Worm (Caenorhabditis elegans) whole organism, L3 larva: ENCODE results near the gene rpl-36.A.
"Not testable (repeated sequence)": the region's sequence is repeated elsewhere in the genome, so short reads cannot be mapped to it uniquely, and the experiment has no call there.

Experiments
- ZK546.5 ChIP-seq: sonication (generic microtip); optimal IDR thresholded peaks from 2 replicates; lab custom pipeline; 2017; ENCODE audit warnings: missing biosample characterization, missing genetic modification characterization
- aly-2 ChIP-seq: fragments of 150-350 bp; optimal IDR thresholded peaks from 2 replicates; lab custom pipeline; 2014; ENCODE audit warnings: missing biosample characterization, missing genetic modification characterization
- ceh-16 ChIP-seq: sonication (generic microtip); optimal IDR thresholded peaks from 2 replicates; lab custom pipeline; 2017; ENCODE audit warnings: missing biosample characterization, missing genetic modification characterization
- ceh-28 ChIP-seq: fragments of 150-350 bp; optimal IDR thresholded peaks from 2 replicates; lab custom pipeline; 2014; ENCODE audit warnings: missing biosample characterization, missing genetic modification reagents, missing genetic modification characterization
- ceh-82 ChIP-seq: fragments of 150-350 bp; optimal IDR thresholded peaks from 2 replicates; lab custom pipeline; 2014; ENCODE audit warnings: missing biosample characterization, missing genetic modification characterization
- ceh-9 ChIP-seq: sonication (generic microtip); optimal IDR thresholded peaks from 2 replicates; lab custom pipeline; 2018; ENCODE audit warnings: missing biosample characterization, missing genetic modification characterization
- daf-12 ChIP-seq: fragments of 150-350 bp; optimal IDR thresholded peaks from 2 replicates; lab custom pipeline; 2014; ENCODE audit warnings: missing biosample characterization, missing genetic modification reagents, missing genetic modification characterization
- egl-27 ChIP-seq: sonication (generic microtip); optimal IDR thresholded peaks from 4 replicates; lab custom pipeline; 2017; ENCODE audit warnings: missing biosample characterization, missing genetic modification reagents, missing genetic modification characterization
- egl-5 ChIP-seq: fragments of 150-350 bp; optimal IDR thresholded peaks from 2 replicates; lab custom pipeline; 2017; ENCODE audit warnings: missing biosample characterization, missing genetic modification reagents, missing genetic modification characterization, inconsistent platforms
- elt-1 ChIP-seq: fragments of 150-350 bp; optimal IDR thresholded peaks from 2 replicates; lab custom pipeline; 2014; ENCODE audit warnings: missing biosample characterization, missing genetic modification characterization
- elt-2 ChIP-seq: sonication (generic microtip); optimal IDR thresholded peaks from 2 replicates; lab custom pipeline; 2016; ENCODE audit warnings: missing genetic modification reagents, mild to moderate bottlenecking, missing genetic modification characterization, missing compliant biosample characterization
- eor-1 ChIP-seq, 2 experiments: fragments of 150-350 bp; optimal IDR thresholded peaks; 2 replicates each; lab custom pipeline; 2014 to 2018; ENCODE audit warnings: missing biosample characterization in 2 of 2, missing genetic modification characterization in 2 of 2
- fkh-2 ChIP-seq: fragments of 150-350 bp; optimal IDR thresholded peaks from 2 replicates; lab custom pipeline; 2014; ENCODE audit warnings: missing biosample characterization, missing genetic modification reagents, missing genetic modification characterization
- fos-1 ChIP-seq: fragments of 150-350 bp; optimal IDR thresholded peaks from 2 replicates; lab custom pipeline; 2014; ENCODE audit warnings: missing biosample characterization, missing genetic modification characterization
- hmg-11 ChIP-seq: sonication (generic microtip); optimal IDR thresholded peaks from 2 replicates; lab custom pipeline; 2016; ENCODE audit warnings: missing genetic modification characterization, missing compliant biosample characterization
- jun-1 ChIP-seq: fragments of 150-350 bp; optimal IDR thresholded peaks from 2 replicates; lab custom pipeline; 2014; ENCODE audit warnings: missing biosample characterization, missing genetic modification reagents, missing genetic modification characterization
- lin-39 ChIP-seq: fragments of 150-350 bp; optimal IDR thresholded peaks from 2 replicates; lab custom pipeline; 2018; ENCODE audit warnings: missing biosample characterization, missing genetic modification reagents, missing genetic modification characterization
- nfya-1 ChIP-seq: sonication (generic microtip); optimal IDR thresholded peaks from 2 replicates; lab custom pipeline; 2017; ENCODE audit warnings: missing genetic modification characterization, mild to moderate bottlenecking, missing compliant biosample characterization, antibody characterized with exemption, moderate library complexity; ENCODE audit not compliant: insufficient read depth
- nhr-11 ChIP-seq: fragments of 150-350 bp; optimal IDR thresholded peaks from 2 replicates; lab custom pipeline; 2014; ENCODE audit warnings: missing biosample characterization, missing genetic modification characterization
- nhr-12 ChIP-seq: fragments of 150-350 bp; optimal IDR thresholded peaks from 2 replicates; lab custom pipeline; 2014; ENCODE audit warnings: missing biosample characterization, missing genetic modification characterization
- nhr-23 ChIP-seq: fragments of 150-350 bp; optimal IDR thresholded peaks from 2 replicates; lab custom pipeline; 2014; ENCODE audit warnings: missing biosample characterization, missing genetic modification reagents, missing genetic modification characterization
- nhr-237 ChIP-seq: fragments of 150-350 bp; optimal IDR thresholded peaks from 2 replicates; lab custom pipeline; 2014; ENCODE audit warnings: missing biosample characterization, missing genetic modification characterization
- nhr-25 ChIP-seq: sonication (generic microtip); optimal IDR thresholded peaks from 2 replicates; lab custom pipeline; 2017; ENCODE audit warnings: missing biosample characterization, missing genetic modification characterization
- nhr-43 ChIP-seq: sonication (generic microtip); optimal IDR thresholded peaks from 2 replicates; lab custom pipeline; 2016; ENCODE audit warnings: mild to moderate bottlenecking, missing genetic modification characterization, missing compliant biosample characterization; ENCODE audit not compliant: poor library complexity, severe bottlenecking
- nhr-76 ChIP-seq: fragments of 150-350 bp; sonication (generic microtip); optimal IDR thresholded peaks from 5 replicates; lab custom pipeline; 2014; ENCODE audit warnings: missing biosample characterization, missing genetic modification characterization
- nhr-77 ChIP-seq: fragments of 150-350 bp; optimal IDR thresholded peaks from 2 replicates; lab custom pipeline; 2014; ENCODE audit warnings: missing biosample characterization, missing genetic modification characterization
- pha-4 ChIP-seq: fragments of 150-350 bp; optimal IDR thresholded peaks from 2 replicates; lab custom pipeline; 2014; ENCODE audit warnings: missing biosample characterization, missing genetic modification reagents, missing genetic modification characterization
- pqm-1 ChIP-seq: fragments of 150-350 bp; optimal IDR thresholded peaks from 2 replicates; lab custom pipeline; 2017; ENCODE audit warnings: missing biosample characterization, missing genetic modification characterization, inconsistent platforms
- skn-1 ChIP-seq: fragments of 150-350 bp; optimal IDR thresholded peaks from 2 replicates; lab custom pipeline; 2014; ENCODE audit warnings: missing biosample characterization, missing genetic modification characterization
- snpc-4 ChIP-seq: fragments of 150-350 bp; optimal IDR thresholded peaks from 2 replicates; lab custom pipeline; 2014; ENCODE audit warnings: missing biosample characterization, missing genetic modification characterization
- tbx-2 ChIP-seq: sonication (generic microtip); optimal IDR thresholded peaks from 2 replicates; lab custom pipeline; 2016; ENCODE audit warnings: mild to moderate bottlenecking, missing genetic modification characterization, missing compliant biosample characterization
- unc-39 ChIP-seq: sonication (generic microtip); optimal IDR thresholded peaks from 4 replicates; lab custom pipeline; 2017; ENCODE audit warnings: missing biosample characterization, missing genetic modification characterization
- unc-62 ChIP-seq: fragments of 150-350 bp; sonication (generic microtip); optimal IDR thresholded peaks from 4 replicates; lab custom pipeline; 2014; ENCODE audit warnings: missing biosample characterization, missing genetic modification reagents, missing genetic modification characterization
- ztf-11 ChIP-seq: fragments of 150-350 bp; optimal IDR thresholded peaks from 2 replicates; lab custom pipeline; 2014; ENCODE audit warnings: missing biosample characterization, missing genetic modification characterization

rpl-36.A gene

DNA sequence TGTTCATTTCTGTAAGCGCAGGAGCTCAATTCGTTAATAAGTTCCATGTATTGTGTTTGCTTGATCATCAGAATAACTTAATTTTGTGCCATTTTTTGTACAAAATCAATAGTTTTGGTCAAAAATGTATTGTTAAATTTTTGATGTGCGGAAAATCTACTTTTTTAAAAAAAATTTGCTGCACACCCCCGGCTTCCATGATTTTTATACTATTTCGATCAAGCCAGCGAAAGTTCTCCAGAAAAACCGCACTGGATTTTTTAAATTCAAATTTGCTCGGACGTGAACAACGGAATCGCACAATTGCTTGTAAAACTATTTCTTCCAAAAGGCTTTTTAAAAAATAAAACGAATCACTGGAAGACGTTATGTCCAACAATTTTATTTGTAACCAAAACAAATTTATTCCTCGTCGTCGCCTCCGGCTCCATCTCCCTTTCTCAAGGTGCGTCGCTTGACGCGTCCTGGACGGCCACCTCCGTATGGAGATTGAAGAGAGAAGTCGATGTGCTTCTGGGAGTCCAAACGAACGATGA lies 28.1 kb upstream of the rpl-36.A start:
- no peak for TF ChIP-seq hmg-11
- no peak for TF ChIP-seq lin-39 (tag; lab: Kevin White, UChicago)
- TF ChIP-seq daf-12 (tag; lab: Kevin White, UChicago): no peak

DNA sequence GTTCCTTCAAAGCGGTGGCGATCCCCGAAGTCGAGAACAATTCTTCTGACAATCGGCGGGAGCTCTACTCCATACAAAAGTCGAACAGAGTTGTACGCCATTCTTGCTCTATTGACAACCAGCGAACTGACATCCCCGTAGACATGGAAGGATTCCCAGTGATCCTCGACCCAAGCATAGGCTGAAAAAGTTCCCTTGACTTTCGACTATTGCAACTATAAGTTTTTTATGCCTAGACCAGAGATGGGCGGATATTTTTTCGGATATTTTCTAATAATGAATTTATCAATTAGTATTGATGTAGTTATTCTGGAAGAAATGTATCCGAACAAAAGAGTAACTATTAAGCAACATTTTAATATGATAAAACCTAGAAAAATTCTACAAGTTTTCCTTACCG lies 24.8 kb upstream of the rpl-36.A start, which contains the start of gene W10C6.2:
Gene W10C6.2 (minus strand): TSS at position 101 of the 400 bp plus-strand sequence.
- TF ChIP-seq elt-2 (tag; lab: Kevin White, UChicago); hmg-11; nhr-25 (tag; lab: Kevin White, UChicago): not testable (repeated sequence)
- TF ChIP-seq, all 47 proteins: peak for 0; not testable (repeated sequence) for 47

DNA sequence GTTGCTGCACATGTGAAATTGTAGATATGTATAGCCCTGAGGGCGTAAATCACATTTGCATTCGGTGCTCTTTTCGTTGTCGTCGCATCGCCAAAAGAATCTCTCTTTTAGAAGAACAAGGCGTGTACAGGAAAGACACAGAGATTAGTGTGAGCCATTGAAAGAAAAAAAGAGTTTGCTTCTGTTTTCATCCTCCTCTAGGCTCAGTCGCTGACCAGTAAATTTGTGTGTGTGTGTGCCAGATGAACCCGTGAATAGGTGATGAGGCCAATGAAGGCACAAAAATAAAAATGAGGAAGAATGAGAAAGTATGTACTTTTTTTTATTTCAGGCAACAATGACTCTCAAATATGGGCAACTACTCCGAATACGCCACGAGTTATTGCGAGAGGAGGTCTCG lies 15.4 kb upstream of the rpl-36.A start, which contains the start of gene mat-2:
Gene mat-2 (plus strand): TSS at position 301 of the 400 bp plus-strand sequence.
- TF ChIP-seq nhr-23 (tag; lab: Kevin White, UChicago): no peak
- TF ChIP-seq ceh-16 (tag; lab: Kevin White, UChicago): no peak
- TF ChIP-seq ceh-82 (tag; lab: Kevin White, UChicago): no peak
- no peak for TF ChIP-seq nhr-11 (tag; lab: Kevin White, UChicago)
- TF ChIP-seq pha-4 (tag; lab: Kevin White, UChicago): no peak
- no peak for TF ChIP-seq elt-1 (tag; lab: Kevin White, UChicago)
- no peak for TF ChIP-seq aly-2 (tag; lab: Kevin White, UChicago)
- no peak for TF ChIP-seq unc-62 (GFP tag; lab: Kevin White, UChicago)
- no peak for TF ChIP-seq egl-27
- no peak for TF ChIP-seq ZK546.5
- no peak for TF ChIP-seq fos-1 (tag; lab: Kevin White, UChicago)
- no peak for TF ChIP-seq pqm-1 (tag; lab: Kevin White, UChicago)
- TF ChIP-seq ceh-28 (tag; lab: Kevin White, UChicago): no peak
- TF ChIP-seq lin-39 (tag; lab: Kevin White, UChicago): no peak
- no peak for TF ChIP-seq tbx-2 (tag; lab: Kevin White, UChicago)
- no peak for TF ChIP-seq nhr-43 (tag; lab: Kevin White, UChicago)
- TF ChIP-seq, all 47 proteins: peak for 0

DNA sequence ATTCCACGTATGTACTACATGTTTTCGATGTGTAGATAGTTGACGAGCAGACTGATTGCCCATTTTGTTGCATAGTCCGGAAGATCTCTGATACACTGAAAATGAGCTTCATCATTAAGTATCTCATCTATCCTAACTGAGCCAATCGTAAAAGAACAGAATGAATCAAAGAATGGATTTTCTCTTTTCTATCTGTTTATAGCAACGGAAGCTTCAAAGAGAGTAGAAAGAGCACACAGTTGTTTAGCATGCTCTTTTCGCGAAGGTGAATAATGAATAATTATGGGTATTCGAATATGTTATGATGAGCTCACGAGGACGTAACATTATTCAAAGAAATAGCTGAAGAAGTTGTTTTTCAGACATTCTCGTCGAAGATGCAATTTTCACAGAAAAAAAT lies 14.1 kb upstream of the rpl-36.A start, which contains the start of gene glb-4:
Gene glb-4 (minus strand): TSS at position 101 of the 400 bp plus-strand sequence.
- TF ChIP-seq snpc-4 (no peak), nfya-1 (no peak), eor-1 (tag; optimal IDR thresholded peaks at IDR 0.05; lab: Kevin White, UChicago) (no peak), nhr-76 (tag; lab: Kevin White, UChicago) (no peak), fkh-2 (no peak), nhr-77 (tag; lab: Kevin White, UChicago) (no peak), skn-1 (no peak), aly-2 (tag; lab: Kevin White, UChicago) (no peak), fos-1 (tag; lab: Kevin White, UChicago) (no peak), egl-5 (tag; lab: Kevin White, UChicago) (no peak)
- TF ChIP-seq, all 47 proteins: peak for 0

DNA sequence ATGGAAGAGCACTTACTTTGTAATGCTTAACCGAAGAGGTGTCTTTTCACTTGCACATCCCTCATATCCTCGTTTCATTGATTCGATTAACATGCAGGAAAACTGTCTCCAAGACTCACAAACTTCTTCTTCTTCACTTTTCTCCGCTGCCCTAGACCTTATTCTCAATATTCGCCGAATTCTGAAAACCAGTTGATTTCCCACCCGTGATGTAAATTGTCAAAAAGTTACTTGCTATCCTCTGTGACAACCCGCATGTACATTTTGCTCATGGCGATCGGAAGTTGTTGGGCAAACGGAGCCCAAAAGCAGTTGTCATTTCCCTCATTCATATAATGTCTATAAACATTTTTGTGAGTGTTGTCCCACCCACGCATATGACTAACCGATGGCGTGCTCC lies 13.4 kb upstream of the rpl-36.A start:
- TF ChIP-seq egl-27 (no peak), ceh-9 (no peak), jun-1 (no peak), unc-39 (tag; lab: Kevin White, UChicago) (no peak), ztf-11 (tag; lab: Kevin White, UChicago) (no peak), nhr-237 (tag; lab: Kevin White, UChicago) (no peak), pha-4 (tag; lab: Kevin White, UChicago) (no peak), nhr-12 (no peak), elt-2 (tag; lab: Kevin White, UChicago) (no peak)
